Worm (Caenorhabditis elegans) whole organism, L4 larva: ENCODE measurements around the gene letm-1.
A peak's percentile ranks its signal among the peaks of the same experiment; 100 is the strongest.

Source experiments
- F26F4.8 ChIP-seq: fragments of 200-800 bp; sonication (Bioruptor generic); conservative IDR thresholded peaks from 2 replicates; pipeline ENCODE4 v1.3.6; 2022; ENCODE audit warnings: missing genetic modification characterization, missing compliant biosample characterization
- F37D6.2 ChIP-seq: sonication (generic microtip); optimal IDR thresholded peaks from 2 replicates; lab custom pipeline; 2016; ENCODE audit warnings: mild to moderate bottlenecking, missing genetic modification characterization, missing compliant biosample characterization
- F49E8.2 ChIP-seq: sonication (generic microtip); optimal IDR thresholded peaks from 2 replicates; lab custom pipeline; 2016; ENCODE audit warnings: missing compliant biosample characterization, mild to moderate bottlenecking, missing genetic modification characterization, borderline replicate concordance
- R02D3.7 ChIP-seq: fragments of 150-350 bp; sonication (generic microtip); optimal IDR thresholded peaks from 3 replicates; lab custom pipeline; 2014; ENCODE audit warnings: missing biosample characterization, missing genetic modification characterization
- T26A8.4 ChIP-seq: fragments of 200-800 bp; sonication (Bioruptor generic); IDR thresholded peaks from 2 replicates; pipeline ENCODE4 v1.3.6; 2022; ENCODE audit warnings: missing genetic modification characterization, missing compliant biosample characterization
- Y105C5A.15 ChIP-seq: fragments of 200-800 bp; sonication (Bioruptor generic); IDR thresholded peaks from 2 replicates; pipeline ENCODE4 v1.3.6; 2022; ENCODE audit warnings: missing genetic modification characterization, missing compliant biosample characterization
- Y75B8A.6 ChIP-seq: fragments of 200-800 bp; sonication (Bioruptor generic); IDR thresholded peaks from 2 replicates; pipeline ENCODE4 v1.3.6; 2022; ENCODE audit warnings: missing genetic modification reagents, missing genetic modification characterization, missing compliant biosample characterization
- ama-1 ChIP-seq: fragments of 150-350 bp; optimal IDR thresholded peaks from 2 replicates; lab custom pipeline; 2014; ENCODE audit warnings: inconsistent platforms, mixed read lengths
- arid-1 ChIP-seq: fragments of 200-800 bp; sonication (Bioruptor generic); conservative IDR thresholded peaks from 2 replicates; pipeline ENCODE4 v1.3.6; 2022; ENCODE audit warnings: missing genetic modification reagents, missing genetic modification characterization, missing compliant biosample characterization
- ceh-20 ChIP-seq: fragments of 200-800 bp; sonication (Bioruptor generic); IDR thresholded peaks from 2 replicates; pipeline ENCODE4 v1.3.6; 2022; ENCODE audit warnings: missing genetic modification reagents, missing genetic modification characterization, missing compliant biosample characterization
- ceh-44 ChIP-seq: fragments of 200-800 bp; sonication (Bioruptor generic); IDR thresholded peaks from 2 replicates; pipeline ENCODE4 v1.3.6; 2022; ENCODE audit warnings: missing genetic modification reagents, missing genetic modification characterization, missing compliant biosample characterization
- ces-1 ChIP-seq: fragments of 150-350 bp; sonication (generic microtip); optimal IDR thresholded peaks from 4 replicates; lab custom pipeline; 2014; ENCODE audit warnings: missing biosample characterization, missing genetic modification reagents, missing genetic modification characterization
- cey-2 ChIP-seq: sonication (generic microtip); optimal IDR thresholded peaks from 3 replicates; lab custom pipeline; 2017; ENCODE audit warnings: missing genetic modification characterization, mild to moderate bottlenecking, missing compliant biosample characterization, antibody characterized with exemption, borderline replicate concordance; ENCODE audit not compliant: insufficient read depth
- daf-16 ChIP-seq, 3 experiments: sonication (generic microtip); optimal IDR thresholded peaks; 2 replicates each; lab custom pipeline; 2016 to 2017; ENCODE audit warnings: missing genetic modification characterization in 3 of 3, missing genetic modification reagents in 3 of 3, mild to moderate bottlenecking in 2 of 3, missing compliant biosample characterization in 2 of 3, missing biosample characterization in 1 of 3, moderate library complexity in 1 of 3
- daf-19 ChIP-seq: fragments of 200-800 bp; sonication (Bioruptor generic); conservative IDR thresholded peaks from 2 replicates; pipeline ENCODE4 v1.3.6; 2022; ENCODE audit warnings: missing genetic modification characterization, missing compliant biosample characterization
- dmd-6 ChIP-seq: fragments of 200-800 bp; sonication (Bioruptor generic); IDR thresholded peaks from 2 replicates; pipeline ENCODE4 v1.3.6; 2022; ENCODE audit warnings: missing genetic modification reagents, missing genetic modification characterization, missing compliant biosample characterization
- dmd-9 ChIP-seq: fragments of 200-800 bp; sonication (Bioruptor generic); IDR thresholded peaks from 2 replicates; pipeline ENCODE4 v1.3.6; 2022; ENCODE audit warnings: missing genetic modification reagents, missing genetic modification characterization, missing compliant biosample characterization
- dpl-1 ChIP-seq: fragments of 150-350 bp; optimal IDR thresholded peaks from 2 replicates; lab custom pipeline; 2014; ENCODE audit warnings: missing biosample characterization, missing genetic modification reagents, missing genetic modification characterization
- egl-27 ChIP-seq: sonication (generic microtip); optimal IDR thresholded peaks from 3 replicates; lab custom pipeline; 2017; ENCODE audit warnings: missing biosample characterization, missing genetic modification reagents, missing genetic modification characterization
- fkh-10 ChIP-seq: fragments of 150-350 bp; optimal IDR thresholded peaks from 2 replicates; lab custom pipeline; 2014; ENCODE audit warnings: missing biosample characterization, missing genetic modification reagents, missing genetic modification characterization
- hlh-30 ChIP-seq: sonication (generic microtip); optimal IDR thresholded peaks from 2 replicates; lab custom pipeline; 2017; ENCODE audit warnings: antibody characterized with exemption, mild to moderate bottlenecking, missing genetic modification characterization, missing compliant biosample characterization; ENCODE audit not compliant: insufficient read depth
- hmg-1.1 ChIP-seq: fragments of 200-800 bp; sonication (Bioruptor generic); IDR thresholded peaks from 2 replicates; pipeline ENCODE4 v1.3.6; 2022; ENCODE audit warnings: missing genetic modification reagents, missing genetic modification characterization, missing compliant biosample characterization
- lin-1 ChIP-seq: fragments of 200-800 bp; sonication (Bioruptor generic); IDR thresholded peaks from 2 replicates; pipeline ENCODE4 v1.3.6; 2022; ENCODE audit warnings: missing genetic modification reagents, missing genetic modification characterization, missing compliant biosample characterization
- lin-29 ChIP-seq: fragments of 200-800 bp; sonication (Bioruptor generic); IDR thresholded peaks from 2 replicates; pipeline ENCODE4 v1.3.6; 2022; ENCODE audit warnings: missing genetic modification reagents, missing genetic modification characterization, missing compliant biosample characterization
- lin-39 ChIP-seq: fragments of 150-350 bp; optimal IDR thresholded peaks from 2 replicates; lab custom pipeline; 2014; ENCODE audit warnings: missing biosample characterization, missing genetic modification reagents, missing genetic modification characterization
- lir-3 ChIP-seq: sonication (generic microtip); optimal IDR thresholded peaks from 2 replicates; lab custom pipeline; 2016; ENCODE audit warnings: mild to moderate bottlenecking, missing genetic modification characterization, missing compliant biosample characterization
- madf-5 ChIP-seq, 2 experiments: fragments of 200-800 bp; sonication (Bioruptor generic); IDR thresholded peaks; 2 replicates each; pipeline ENCODE4 v1.3.6; 2022; ENCODE audit warnings: missing compliant biosample characterization in 2 of 2, missing genetic modification characterization in 2 of 2
- mdl-1 ChIP-seq, 2 experiments: fragments of 150-350 bp in 1 of 2; sonication (generic microtip) in 1 of 2; optimal IDR thresholded peaks; 2 replicates each; lab custom pipeline; 2014 to 2017; ENCODE audit warnings: missing biosample characterization in 2 of 2, missing genetic modification characterization in 2 of 2
- mdt-29 ChIP-seq: fragments of 200-800 bp; sonication (Bioruptor generic); IDR thresholded peaks from 2 replicates; pipeline ENCODE4 v1.3.6; 2022; ENCODE audit warnings: missing genetic modification reagents, missing genetic modification characterization, missing compliant biosample characterization
- mxl-3 ChIP-seq: fragments of 200-800 bp; sonication (Bioruptor generic); optimal IDR thresholded peaks from 2 replicates; lab custom pipeline; 2018; ENCODE audit warnings: mild to moderate bottlenecking, missing genetic modification characterization, missing compliant biosample characterization
- nhr-11 ChIP-seq: fragments of 150-350 bp; optimal IDR thresholded peaks from 2 replicates; lab custom pipeline; 2014; ENCODE audit warnings: missing biosample characterization, missing genetic modification characterization
- nhr-237 ChIP-seq: sonication (generic microtip); optimal IDR thresholded peaks from 2 replicates; lab custom pipeline; 2017; ENCODE audit warnings: missing biosample characterization, missing genetic modification characterization
- nhr-28 ChIP-seq: fragments of 150-350 bp; optimal IDR thresholded peaks from 2 replicates; lab custom pipeline; 2014; ENCODE audit warnings: missing biosample characterization, missing genetic modification characterization
- nhr-41 ChIP-seq: fragments of 200-800 bp; sonication (Bioruptor generic); IDR thresholded peaks from 2 replicates; pipeline ENCODE4 v1.3.6; 2022; ENCODE audit warnings: missing genetic modification reagents, missing genetic modification characterization, missing compliant biosample characterization
- nhr-48 ChIP-seq: sonication (generic microtip); optimal IDR thresholded peaks from 2 replicates; lab custom pipeline; 2016; ENCODE audit warnings: mild to moderate bottlenecking, missing genetic modification characterization, missing compliant biosample characterization
- nhr-77 ChIP-seq: fragments of 150-350 bp; optimal IDR thresholded peaks from 2 replicates; lab custom pipeline; 2014; ENCODE audit warnings: missing biosample characterization, missing genetic modification characterization
- saeg-2 ChIP-seq: fragments of 200-800 bp; sonication (Bioruptor generic); IDR thresholded peaks from 2 replicates; pipeline ENCODE4 v1.3.6; 2022; ENCODE audit warnings: missing genetic modification reagents, missing genetic modification characterization, missing compliant biosample characterization
- sdz-12 ChIP-seq: fragments of 200-800 bp; sonication (Bioruptor generic); optimal IDR thresholded peaks from 2 replicates; lab custom pipeline; 2018; ENCODE audit warnings: mild to moderate bottlenecking, missing genetic modification characterization, missing compliant biosample characterization
- skn-1 ChIP-seq: fragments of 150-350 bp; optimal IDR thresholded peaks from 2 replicates; lab custom pipeline; 2014; ENCODE audit warnings: missing biosample characterization, missing genetic modification characterization
- snpc-1.2 ChIP-seq: fragments of 200-800 bp; sonication (Bioruptor generic); IDR thresholded peaks from 2 replicates; pipeline ENCODE4 v1.3.6; 2022; ENCODE audit warnings: missing genetic modification reagents, missing genetic modification characterization, missing compliant biosample characterization
- snpc-4 ChIP-seq: fragments of 150-350 bp; optimal IDR thresholded peaks from 2 replicates; lab custom pipeline; 2014; ENCODE audit warnings: missing biosample characterization, missing genetic modification characterization
- spr-3 ChIP-seq: fragments of 200-800 bp; sonication (Bioruptor generic); optimal IDR thresholded peaks from 2 replicates; lab custom pipeline; 2018; ENCODE audit warnings: mild to moderate bottlenecking, missing genetic modification characterization, missing compliant biosample characterization
- tag-97 ChIP-seq: fragments of 200-800 bp; sonication (Bioruptor generic); IDR thresholded peaks from 2 replicates; pipeline ENCODE4 v1.3.6; 2022; ENCODE audit warnings: missing genetic modification characterization, missing compliant biosample characterization
- unc-130 ChIP-seq: sonication (generic microtip); optimal IDR thresholded peaks from 2 replicates; lab custom pipeline; 2016; ENCODE audit warnings: missing genetic modification reagents, missing genetic modification characterization, missing compliant biosample characterization
- unc-39 ChIP-seq: sonication (generic microtip); optimal IDR thresholded peaks from 2 replicates; lab custom pipeline; 2017; ENCODE audit warnings: missing biosample characterization, missing genetic modification characterization
- unc-62 ChIP-seq, 3 experiments: fragments of 150-350 bp in 1 of 3; sonication (generic microtip); optimal IDR thresholded peaks in 2 of 3; peaks in 1 of 3; 1 replicate in 1 of 3; 2 replicates in 2 of 3; lab custom pipeline; 2014 to 2017; ENCODE audit warnings: missing biosample characterization in 3 of 3, missing genetic modification characterization in 3 of 3, missing genetic modification reagents in 3 of 3, missing genotype in 1 of 3
- vab-7 ChIP-seq: fragments of 200-800 bp; sonication (Bioruptor generic); IDR thresholded peaks from 2 replicates; pipeline ENCODE4 v1.3.6; 2022; ENCODE audit warnings: missing genetic modification reagents, missing genetic modification characterization, missing compliant biosample characterization
- zfp-3 ChIP-seq: fragments of 200-800 bp; sonication (Bioruptor generic); conservative IDR thresholded peaks from 2 replicates; pipeline ENCODE4 v1.3.6; 2022; ENCODE audit warnings: missing genetic modification reagents, missing genetic modification characterization, missing compliant biosample characterization
- zip-11 ChIP-seq: fragments of 200-800 bp; sonication (Bioruptor generic); IDR thresholded peaks from 2 replicates; pipeline ENCODE4 v1.3.6; 2022; ENCODE audit warnings: missing genetic modification characterization, missing compliant biosample characterization
- zip-2 ChIP-seq: fragments of 150-350 bp; optimal IDR thresholded peaks from 2 replicates; lab custom pipeline; 2014; ENCODE audit warnings: missing biosample characterization, missing genetic modification characterization
- ztf-11 ChIP-seq: fragments of 150-350 bp; optimal IDR thresholded peaks from 2 replicates; lab custom pipeline; 2014; ENCODE audit warnings: missing biosample characterization, missing genetic modification characterization

letm-1 gene

ce11 chrV:13678542-13678941 lies 17.5 kb downstream of the letm-1 start, which contains the start of the genes tag-65 and ccz-1:
Gene tag-65, minus strand, starts transcription at chrV:13678587.
Gene ccz-1, plus strand, starts transcription at chrV:13678875.
- peak; percentile 70; the same call in 1 of the 2 replicates for TF ChIP-seq ceh-20 (GFP tag; lab: Robert Waterston, UW)
- TF ChIP-seq egl-27 (tag; lab: Kevin White, UChicago), result no peak
- TF ChIP-seq F49E8.2 (tag; lab: Kevin White, UChicago), result peak; percentile 72
- no peak for TF ChIP-seq skn-1 (tag; lab: Kevin White, UChicago)
- no peak for TF ChIP-seq lir-3
- TF ChIP-seq lin-1 (GFP tag; lab: Robert Waterston, UW), result peak; percentile 15; the same call in 1 of the 2 replicates
- no peak for TF ChIP-seq lin-29 (GFP tag; lab: Robert Waterston, UW)
- no peak for TF ChIP-seq zip-2 (tag; lab: Kevin White, UChicago)
- no peak for TF ChIP-seq cey-2 (tag; lab: Kevin White, UChicago)
- no peak for TF ChIP-seq unc-39
- no peak for TF ChIP-seq zip-11 (GFP tag; lab: Robert Waterston, UW)
- TF ChIP-seq R02D3.7 (tag; lab: Kevin White, UChicago), result no peak
- TF ChIP-seq nhr-48 (tag; lab: Kevin White, UChicago), result peak; percentile 76
- no peak for TF ChIP-seq nhr-41 (GFP tag; lab: Robert Waterston, UW)
- peak; percentile 87 for TF ChIP-seq T26A8.4
- no peak for TF ChIP-seq sdz-12 (GFP tag; lab: Kevin White, UChicago)
- peak; percentile 62 for TF ChIP-seq unc-130 (GFP tag; lab: Kevin White, UChicago)
- no peak for TF ChIP-seq ztf-11 (tag; lab: Kevin White, UChicago)
- peak; percentile 22 to 69 for TF ChIP-seq daf-16 (GFP tag; optimal IDR thresholded peaks at IDR 0.05; lab: Kevin White, UChicago)
- no peak for TF ChIP-seq daf-16 (tag; optimal IDR thresholded peaks at IDR 0.05; lab: Kevin White, UChicago)
- TF ChIP-seq saeg-2 (GFP tag; lab: Robert Waterston, UW), result no peak
- TF ChIP-seq mdt-29 (GFP tag; lab: Robert Waterston, UW), result no peak
- TF ChIP-seq dmd-6 (GFP tag; lab: Robert Waterston, UW), result peak; percentile 81
- no peak for TF ChIP-seq hlh-30 (tag; lab: Kevin White, UChicago)
- TF ChIP-seq F37D6.2 (tag; lab: Kevin White, UChicago), result peak; percentile 76
- TF ChIP-seq ceh-44 (GFP tag; lab: Robert Waterston, UW), result no peak
- TF ChIP-seq zfp-3 (GFP tag; lab: Robert Waterston, UW), result no peak
- peak; percentile 54; the same call in 1 of the 2 replicates for TF ChIP-seq snpc-1.2
- no peak for TF ChIP-seq Y105C5A.15 (GFP tag; lab: Robert Waterston, UW)
- peak in 1 of 2 experiments; percentile 27 for TF ChIP-seq mdl-1 (tag; optimal IDR thresholded peaks at IDR 0.05; lab: Kevin White, UChicago)
- no peak; the same call in 1 of the 2 replicates for TF ChIP-seq arid-1 (GFP tag; lab: Robert Waterston, UW)
- no peak for TF ChIP-seq vab-7
- no peak for TF ChIP-seq nhr-77
- TF ChIP-seq hmg-1.1 (GFP tag; lab: Robert Waterston, UW), result peak; percentile 77; the same call in 1 of the 2 replicates
- TF ChIP-seq dmd-9 (GFP tag; lab: Robert Waterston, UW), result no peak
- TF ChIP-seq daf-19 (GFP tag; lab: Robert Waterston, UW), result no peak
- TF ChIP-seq snpc-4, result no peak
- TF ChIP-seq ces-1 (GFP tag; lab: Kevin White, UChicago), result no peak
- TF ChIP-seq F26F4.8 (GFP tag; lab: Robert Waterston, UW), result no peak
- peak; percentile 80 for TF ChIP-seq fkh-10 (GFP tag; lab: Kevin White, UChicago)
- TF ChIP-seq unc-62 (GFP tag; optimal IDR thresholded peaks at IDR 0.05 in 1 of 2; lab: Kevin White, UChicago), result no peak
- no peak for TF ChIP-seq unc-62 (tag; optimal IDR thresholded peaks at IDR 0.05; lab: Kevin White, UChicago)
- TF ChIP-seq Y75B8A.6 (GFP tag; lab: Robert Waterston, UW), result no peak
- no peak for TF ChIP-seq nhr-237 (tag; lab: Kevin White, UChicago)
- TF ChIP-seq lin-39 (tag; lab: Kevin White, UChicago), result no peak
- TF ChIP-seq ama-1 (lab: Kevin White, UChicago), result no peak
- TF ChIP-seq spr-3, result peak; percentile 39
- TF ChIP-seq madf-5 (GFP tag; IDR thresholded peaks at IDR 0.05; lab: Robert Waterston, UW), result no peak
- TF ChIP-seq nhr-11, result peak; percentile 38
- no peak for TF ChIP-seq tag-97 (GFP tag; lab: Robert Waterston, UW)
- peak; percentile 49 for TF ChIP-seq nhr-28
- TF ChIP-seq dpl-1, result peak; percentile 87
- TF ChIP-seq mxl-3, result no peak
